Worm (Caenorhabditis elegans): ENCODE data around the gene T04C9.2.

T04C9.2 gene

DNA sequence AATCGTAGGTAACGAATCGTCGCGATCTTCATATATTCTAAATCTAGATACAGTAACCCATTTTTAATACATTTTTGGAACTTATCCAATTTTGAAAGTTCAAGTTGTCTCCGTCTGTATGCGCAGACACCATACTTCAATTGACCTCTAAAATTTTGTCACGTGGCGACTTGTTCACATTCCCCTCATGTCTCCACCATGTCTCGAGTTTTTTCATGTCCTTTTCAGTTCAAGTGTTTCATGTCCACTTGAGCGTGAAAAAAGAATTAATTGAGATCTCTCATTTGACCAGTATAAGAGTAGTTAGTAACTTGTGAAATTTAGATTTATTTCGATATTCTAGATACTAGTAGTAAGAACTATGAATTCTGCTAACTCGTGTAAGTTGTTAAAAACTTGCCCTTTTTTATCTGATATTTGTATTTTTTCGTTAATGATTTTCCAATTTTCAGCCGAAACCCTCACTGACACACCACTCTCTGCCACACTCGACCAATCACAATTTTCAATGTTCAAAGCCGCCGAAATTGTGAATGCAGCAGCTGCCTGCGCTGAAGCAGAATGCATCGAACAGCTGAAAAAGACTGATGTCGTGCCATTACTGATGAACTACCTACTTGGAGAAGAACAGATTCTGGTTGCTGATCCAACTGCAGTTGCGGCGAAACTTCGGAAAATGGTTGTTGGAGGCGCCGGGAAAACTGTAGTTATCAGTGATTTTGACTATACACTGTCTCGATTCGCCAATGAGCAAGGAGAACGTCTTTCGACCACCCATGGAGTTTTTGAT is 39.9 kb upstream of the T04C9.2 start:
- TF ChIP-seq mbf-1 (tag; optimal IDR thresholded peaks at IDR 0.05) = no peak
- TF ChIP-seq nhr-129 (tag; optimal IDR thresholded peaks at IDR 0.05) = peak; percentile 60
- TF ChIP-seq peb-1 (tag; optimal IDR thresholded peaks at IDR 0.05) = no peak
- TF ChIP-seq crh-2 (tag; optimal IDR thresholded peaks at IDR 0.05) = peak; percentile 25
- TF ChIP-seq nhr-23 (tag; optimal IDR thresholded peaks at IDR 0.05) = no peak
- TF ChIP-seq unc-62 (GFP tag; optimal IDR thresholded peaks at IDR 0.05) = no peak
- TF ChIP-seq ztf-11 (tag; optimal IDR thresholded peaks at IDR 0.05) = no peak
- no peak for TF ChIP-seq sem-4 (tag; optimal IDR thresholded peaks at IDR 0.05)
- peak; percentile 12 for TF ChIP-seq fos-1 (tag; optimal IDR thresholded peaks at IDR 0.05)
- TF ChIP-seq ceh-16 (tag; optimal IDR thresholded peaks at IDR 0.05) = no peak
- TF ChIP-seq ztf-4 (tag; optimal IDR thresholded peaks at IDR 0.05) = no peak
- TF ChIP-seq skn-1 (tag; optimal IDR thresholded peaks at IDR 0.05) = no peak
- no peak for TF ChIP-seq ceh-82 (tag; optimal IDR thresholded peaks at IDR 0.05)
- no peak for TF ChIP-seq lin-13 (GFP tag; optimal IDR thresholded peaks at IDR 0.05)
- no peak for TF ChIP-seq egl-27 (tag; optimal IDR thresholded peaks at IDR 0.05)
- no peak for TF ChIP-seq nhr-237 (tag; optimal IDR thresholded peaks at IDR 0.05)
- TF ChIP-seq nhr-11 (tag; optimal IDR thresholded peaks at IDR 0.05) = no peak
- TF ChIP-seq C34F6.9 (tag; optimal IDR thresholded peaks at IDR 0.05) = no peak
- TF ChIP-seq F13H6.1 (tag; optimal IDR thresholded peaks at IDR 0.05) = no peak
- no peak for TF ChIP-seq lin-11 (tag; optimal IDR thresholded peaks at IDR 0.05)
- no peak for TF ChIP-seq elt-3 (tag; optimal IDR thresholded peaks at IDR 0.05)
- no peak for TF ChIP-seq nhr-12 (tag; optimal IDR thresholded peaks at IDR 0.05)
- TF ChIP-seq alr-1 (tag; optimal IDR thresholded peaks at IDR 0.05) = no peak
- TF ChIP-seq nhr-77 (tag; optimal IDR thresholded peaks at IDR 0.05) = no peak
- TF ChIP-seq nhr-21 (tag; optimal IDR thresholded peaks at IDR 0.05) = no peak
- peak; percentile 57 for TF ChIP-seq nhr-6 (tag; optimal IDR thresholded peaks at IDR 0.05)
- peak; percentile 18 for TF ChIP-seq blmp-1 (tag; optimal IDR thresholded peaks at IDR 0.05; ENCODE audit: insufficient read depth)
- no peak for TF ChIP-seq ZK546.5 (tag; optimal IDR thresholded peaks at IDR 0.05)
- TF ChIP-seq nhr-25 (tag; optimal IDR thresholded peaks at IDR 0.05) = peak; percentile 83
- TF ChIP-seq sma-9 (GFP tag; optimal IDR thresholded peaks at IDR 0.05) = peak; percentile 77
- no peak for TF ChIP-seq sma-9 (tag; optimal IDR thresholded peaks at IDR 0.05)
- TF ChIP-seq sma-3 (GFP tag; optimal IDR thresholded peaks at IDR 0.05) = peak; percentile 69
- TF ChIP-seq lsy-2 (tag; optimal IDR thresholded peaks at IDR 0.05) = peak in 1 of 2 experiments; percentile 38
- TF ChIP-seq gmeb-1 (tag; optimal IDR thresholded peaks at IDR 0.05) = no peak
- TF ChIP-seq mdl-1 (tag; optimal IDR thresholded peaks at IDR 0.05) = peak; percentile 12 to 43
- TF ChIP-seq Y55F3AM.14 (GFP tag; optimal IDR thresholded peaks at IDR 0.05) = no peak
- TF ChIP-seq unc-55 (GFP tag; optimal IDR thresholded peaks at IDR 0.05) = no peak
- TF ChIP-seq ztf-1 (GFP tag; conservative IDR thresholded peaks at IDR 0.05) = no peak

DNA sequence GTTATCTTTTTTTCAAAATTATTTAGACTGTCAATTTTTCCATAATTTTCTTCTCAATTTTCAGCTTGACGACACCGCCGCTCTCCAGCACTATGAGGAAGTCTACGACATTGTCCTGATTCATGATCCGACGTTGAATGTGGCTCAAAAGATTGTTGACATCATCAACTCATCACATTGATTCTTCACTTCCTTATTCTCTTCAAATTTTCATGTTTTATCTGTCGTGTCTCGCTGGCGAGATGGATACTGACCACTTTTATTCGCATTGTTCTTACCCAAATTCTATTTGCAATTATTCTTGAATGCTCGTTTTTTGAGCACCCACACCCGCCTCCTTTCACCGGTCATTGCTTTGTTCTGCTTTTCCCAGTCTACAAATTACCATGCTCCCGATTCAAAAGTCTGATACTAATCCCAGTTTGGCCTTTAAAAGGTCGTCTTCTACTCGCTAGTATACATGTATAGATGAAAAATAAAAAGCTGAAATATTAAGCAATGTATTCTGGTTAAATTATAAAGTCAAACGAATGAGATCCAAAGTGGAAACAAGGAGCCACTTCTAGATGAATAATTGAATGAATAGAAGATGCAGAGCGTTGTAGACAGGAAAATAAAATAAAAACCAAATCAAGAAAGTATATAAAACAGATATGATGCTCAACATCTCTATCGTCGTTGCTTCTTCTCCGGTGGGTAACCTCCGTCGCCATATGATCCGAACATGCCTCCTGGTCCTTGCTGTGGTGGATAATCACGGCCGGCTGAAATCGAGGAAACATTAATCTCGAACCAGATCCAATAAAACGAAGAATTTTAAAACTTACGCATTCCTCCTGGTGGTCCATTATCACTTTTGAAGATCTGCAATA is 38.4 kb upstream of the T04C9.2 start:
- TF ChIP-seq ztf-11 (tag; optimal IDR thresholded peaks at IDR 0.05) (no peak), ztf-1 (GFP tag; conservative IDR thresholded peaks at IDR 0.05) (no peak), crh-2 (tag; optimal IDR thresholded peaks at IDR 0.05) (no peak), nhr-12 (tag; optimal IDR thresholded peaks at IDR 0.05) (no peak), ceh-82 (tag; optimal IDR thresholded peaks at IDR 0.05) (no peak), mdl-1 (tag; optimal IDR thresholded peaks at IDR 0.05) (no peak), snpc-4 (tag; optimal IDR thresholded peaks at IDR 0.05) (no peak), nhr-11 (tag; optimal IDR thresholded peaks at IDR 0.05) (no peak), sma-3 (GFP tag; optimal IDR thresholded peaks at IDR 0.05) (no peak), nhr-25 (tag; optimal IDR thresholded peaks at IDR 0.05) (peak; percentile 68), elt-3 (tag; optimal IDR thresholded peaks at IDR 0.05) (no peak), nhr-10 (tag; optimal IDR thresholded peaks at IDR 0.05) (no peak), ceh-16 (tag; optimal IDR thresholded peaks at IDR 0.05) (no peak), nhr-21 (tag; optimal IDR thresholded peaks at IDR 0.05) (no peak), unc-55 (GFP tag; optimal IDR thresholded peaks at IDR 0.05) (no peak), R02D3.7 (tag; optimal IDR thresholded peaks at IDR 0.05) (no peak), ama-1 (optimal IDR thresholded peaks at IDR 0.05) (no peak), blmp-1 (tag; optimal IDR thresholded peaks at IDR 0.05; ENCODE audit: insufficient read depth) (peak; percentile 16), peb-1 (tag; optimal IDR thresholded peaks at IDR 0.05) (no peak), lsy-2 (tag; optimal IDR thresholded peaks at IDR 0.05) (no peak), F13H6.1 (tag; optimal IDR thresholded peaks at IDR 0.05) (no peak), ztf-4 (tag; optimal IDR thresholded peaks at IDR 0.05) (peak; percentile 70), nhr-6 (tag; optimal IDR thresholded peaks at IDR 0.05) (no peak)

Data from whole organism, L2 larva.